Fruit fly (Drosophila melanogaster): ENCODE data around the gene CG31676.

- TF ChIP-seq Mnt (GFP tag; optimal IDR thresholded peaks at IDR 0.05) (no peak), pad (GFP tag; optimal IDR thresholded peaks at IDR 0.05) (no peak), Crg-1 (GFP tag; optimal IDR thresholded peaks at IDR 0.05) (no peak), cnc (optimal IDR thresholded peaks at IDR 0.05) (no peak), tj (GFP tag; optimal IDR thresholded peaks at IDR 0.05) (no peak), ovo (GFP tag; optimal IDR thresholded peaks at IDR 0.05) (no peak)
These were observed 26.8 kb downstream of the CG31676 start, which contains the start of gene CG31675 for dm6 chr2L:20867381-20867780.
